Fruit fly (Drosophila melanogaster): Measurements from ENCODE around the gene mtSSB.

DNA sequence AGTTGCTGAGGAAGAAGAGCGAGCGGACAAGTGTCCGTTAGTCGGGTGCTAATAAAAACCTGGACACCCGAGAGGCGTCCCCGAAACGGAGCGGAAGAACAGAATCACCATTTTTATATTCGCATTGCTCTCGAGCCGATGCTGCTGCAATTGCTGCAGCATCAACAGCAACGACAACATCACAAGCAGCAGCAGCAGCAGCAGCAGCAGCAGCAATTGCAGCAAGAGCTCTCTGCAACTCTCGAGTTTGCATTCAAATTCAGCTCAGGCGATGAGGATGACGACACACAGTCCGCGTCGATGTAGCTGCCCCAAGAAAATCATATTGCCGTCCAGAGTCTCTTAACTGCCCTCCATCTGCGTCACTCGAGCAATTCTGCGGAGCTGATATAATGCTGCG is 1.1 kb upstream of the mtSSB start:
- TF ChIP-seq fkh (GFP tag; optimal IDR thresholded peaks at IDR 0.05) (no peak), CG6808 (GFP tag; optimal IDR thresholded peaks at IDR 0.05) (peak; percentile 22), OdsH (GFP tag; optimal IDR thresholded peaks at IDR 0.05) (no peak), Lpt (GFP tag; optimal IDR thresholded peaks at IDR 0.05) (no peak), CG11294 (GFP tag; IDR thresholded peaks at IDR 0.05) (no peak), CG11762 (GFP tag; optimal IDR thresholded peaks at IDR 0.05; ENCODE audit: insufficient read depth) (no peak), Gug (GFP tag; IDR thresholded peaks at IDR 0.05) (no peak), CG31627 (GFP tag; optimal IDR thresholded peaks at IDR 0.05) (no peak), Sox102F (GFP tag; optimal IDR thresholded peaks at IDR 0.05) (no peak), Blimp-1 (GFP tag; optimal IDR thresholded peaks at IDR 0.05) (no peak)
